Fruit fly (Drosophila melanogaster) whole organism, pupa: ENCODE results near the gene UQCR-C1.
A peak's percentile ranks its signal among the peaks of the same experiment; 100 is the strongest.

Source experiments
- CG10348 ChIP-seq: fragments of 200-800 bp; sonication (Bioruptor generic); IDR thresholded peaks from 2 replicates; pipeline ENCODE4 v1.3.6; 2022; ENCODE audit warnings: missing biosample characterization, missing genetic modification characterization
- CG13204 ChIP-seq: fragments of 200-800 bp; sonication (Bioruptor generic); optimal IDR thresholded peaks from 2 replicates; lab custom pipeline; 2018; ENCODE audit warnings: missing biosample characterization, mild to moderate bottlenecking, missing genetic modification characterization, moderate library complexity
- CG9948 ChIP-seq: fragments of 200-800 bp; sonication (Bioruptor generic); optimal IDR thresholded peaks from 2 replicates; lab custom pipeline; 2018; ENCODE audit warnings: missing biosample characterization, mild to moderate bottlenecking, missing genetic modification characterization, moderate library complexity
- EcR ChIP-seq: fragments of 200-800 bp; sonication (Bioruptor generic); optimal IDR thresholded peaks from 3 replicates; lab custom pipeline; 2019; ENCODE audit warnings: missing biosample characterization, missing genetic modification characterization, mild to moderate bottlenecking, moderate library complexity, missing genetic modification reagents
- gl ChIP-seq: fragments of 200-800 bp; sonication (Bioruptor generic); optimal IDR thresholded peaks from 2 replicates; lab custom pipeline; 2018; ENCODE audit warnings: missing biosample characterization, mild to moderate bottlenecking, missing genetic modification characterization

dm6 chr3R:14917927-14918829 lies 28.1 kb downstream of the UQCR-C1 start, which contains the start of gene Sdr:
- TF ChIP-seq EcR (GFP tag; lab: Kevin White, UChicago): no peak
- peak; percentile 22 for TF ChIP-seq gl
- no peak for TF ChIP-seq CG10348
- peak; percentile 62 for TF ChIP-seq CG9948 (tag; lab: Kevin White, UChicago)
- TF ChIP-seq CG13204 (GFP tag; lab: Kevin White, UChicago): no peak
